Worm (Caenorhabditis elegans): ENCODE data around the gene mre-11.

- no peak for TF ChIP-seq sea-1 (GFP tag; conservative IDR thresholded peaks at IDR 0.05)
- TF ChIP-seq ama-1 (optimal IDR thresholded peaks at IDR 0.05) = no peak
- no peak for TF ChIP-seq ceh-36 (tag; optimal IDR thresholded peaks at IDR 0.05)
- no peak for TF ChIP-seq flt-1 (GFP tag; IDR thresholded peaks at IDR 0.05)
- TF ChIP-seq tra-4 (tag; optimal IDR thresholded peaks at IDR 0.05) = no peak
- TF ChIP-seq tbx-11 (GFP tag; IDR thresholded peaks at IDR 0.05) = no peak
- TF ChIP-seq aly-1 (tag; optimal IDR thresholded peaks at IDR 0.05) = no peak
- no peak for TF ChIP-seq F13C5.2 (tag; optimal IDR thresholded peaks at IDR 0.05)
- TF ChIP-seq ceh-13 (GFP tag; optimal IDR thresholded peaks at IDR 0.05) = no peak
- TF ChIP-seq scrt-1 (GFP tag; IDR thresholded peaks at IDR 0.05) = no peak
These were observed 33.8 kb downstream of the mre-11 start for ce11 chrV:10702910-10703309.
